Fruit fly (Drosophila melanogaster): ENCODE data around the gene CG42353.

CG42353 gene

dm6 chrX:16103482-16103881 is 1.3 kb downstream of the CG42353 start (continued):
- TF ChIP-seq CG12769 (tag; optimal IDR thresholded peaks at IDR 0.05) (no peak), chn (GFP tag; optimal IDR thresholded peaks at IDR 0.05) (peak; percentile 0), gsb-n (tag; optimal IDR thresholded peaks at IDR 0.05) (no peak), CG9609 (GFP tag; optimal IDR thresholded peaks at IDR 0.05) (peak; percentile 22), unpg (GFP tag; optimal IDR thresholded peaks at IDR 0.05) (peak; percentile 38), CG8478 (optimal IDR thresholded peaks at IDR 0.05) (no peak), vvl (GFP tag; IDR thresholded peaks at IDR 0.05) (peak; percentile 77), E2f2 (GFP tag; IDR thresholded peaks at IDR 0.05) (0 out of 2 replicates have a peak, but pooled peaks have one; percentile 32), chif (GFP tag; optimal IDR thresholded peaks at IDR 0.05) (peak in 1 of 2 experiments; percentile 49), CG14441 (GFP tag; IDR thresholded peaks at IDR 0.05) (peak; percentile 56), pum (GFP tag; optimal IDR thresholded peaks at IDR 0.05) (peak; percentile 34), CG9727 (GFP tag; optimal IDR thresholded peaks at IDR 0.05) (peak; percentile 56), CG30403 (GFP tag; optimal IDR thresholded peaks at IDR 0.05) (peak; percentile 52), sens-2 (GFP tag; IDR thresholded peaks at IDR 0.05) (no peak), Ets65A (GFP tag) (peak; percentile 78), Mes4 (GFP tag; optimal IDR thresholded peaks at IDR 0.05) (peak; percentile 1), tin (GFP tag; optimal IDR thresholded peaks at IDR 0.05) (peak; percentile 46), CG10654 (GFP tag; optimal IDR thresholded peaks at IDR 0.05) (peak; percentile 52), row (GFP tag; IDR thresholded peaks at IDR 0.05) (peak; percentile 66), sob (GFP tag; IDR thresholded peaks at IDR 0.05) (0 out of 2 replicates have a peak, but pooled peaks have one; percentile 8), nmo (GFP tag; optimal IDR thresholded peaks at IDR 0.05) (peak; percentile 53), ERR (GFP tag; optimal IDR thresholded peaks at IDR 0.05) (peak; percentile 12), H15 (GFP tag; IDR thresholded peaks at IDR 0.05) (peak; percentile 59; the same call in 1 of the 3 replicates), Ssrp (tag; optimal IDR thresholded peaks at IDR 0.05) (peak; percentile 28), gem (tag; optimal IDR thresholded peaks at IDR 0.05) (peak; percentile 59), CG12071 (GFP tag; optimal IDR thresholded peaks at IDR 0.05) (no peak), Antp (GFP tag; optimal IDR thresholded peaks at IDR 0.05) (peak; percentile 24), Mrtf (GFP tag; IDR thresholded peaks at IDR 0.05) (no peak), CG3995 (GFP tag; optimal IDR thresholded peaks at IDR 0.05) (no peak), ranshi (GFP tag; IDR thresholded peaks at IDR 0.05) (peak; percentile 55; the same call in 1 of the 2 replicates), jumu (GFP tag; optimal IDR thresholded peaks at IDR 0.05) (peak; percentile 36), zfh1 (GFP tag; IDR thresholded peaks at IDR 0.05) (peak; percentile 55), Hsf (GFP tag; optimal IDR thresholded peaks at IDR 0.05) (peak; percentile 19), slp2 (GFP tag; optimal IDR thresholded peaks at IDR 0.05) (peak; percentile 42), jing (GFP tag; optimal IDR thresholded peaks at IDR 0.05) (no peak), kay (GFP tag; optimal IDR thresholded peaks at IDR 0.05) (no peak), Rx (GFP tag; IDR thresholded peaks at IDR 0.05) (peak; percentile 47), Meics (GFP tag; optimal IDR thresholded peaks at IDR 0.05) (peak; percentile 1), psq (GFP tag; optimal IDR thresholded peaks at IDR 0.05) (no peak), Camta (GFP tag; optimal IDR thresholded peaks at IDR 0.05) (peak; percentile 41), CG11085 (GFP tag; IDR thresholded peaks at IDR 0.05) (0 out of 2 replicates have a peak, but pooled peaks have one; percentile 22), CG12659 (GFP tag; optimal IDR thresholded peaks at IDR 0.05) (no peak), Six4 (GFP tag; optimal IDR thresholded peaks at IDR 0.05) (peak; percentile 5), CG12155 (GFP tag; optimal IDR thresholded peaks at IDR 0.05) (peak; percentile 4), tio (GFP tag; optimal IDR thresholded peaks at IDR 0.05) (peak; percentile 44), CG15514 (GFP tag; optimal IDR thresholded peaks at IDR 0.05) (peak; percentile 12), pan (optimal IDR thresholded peaks at IDR 0.05) (no peak), pan (GFP tag; optimal IDR thresholded peaks at IDR 0.05 in 1 of 2, IDR thresholded peaks at IDR 0.05 in 1 of 2) (peak in 1 of 2 experiments; percentile 60), Hr51 (GFP tag; optimal IDR thresholded peaks at IDR 0.05) (peak in 1 of 2 experiments; percentile 54), CG1233 (GFP tag; optimal IDR thresholded peaks at IDR 0.05) (peak; percentile 47), CG6689 (GFP tag; IDR thresholded peaks at IDR 0.05) (peak; percentile 58), peb (GFP tag; IDR thresholded peaks at IDR 0.05) (no peak), fd64A (GFP tag; optimal IDR thresholded peaks at IDR 0.05) (no peak)
